Fruit fly (Drosophila melanogaster) whole organism, embryonic: ENCODE results near the gene crol.

ENCODE experiments used
- Adf1 ChIP-seq: fragments of 200-800 bp; sonication (Bioruptor generic); IDR thresholded peaks from 2 replicates; pipeline ENCODE4 v1.3.6; 2022; ENCODE audit warnings: missing biosample characterization, missing genetic modification characterization
- B-H1 ChIP-seq: fragments of 200-800 bp; sonication (Bioruptor generic); IDR thresholded peaks from 3 replicates; pipeline ENCODE4 v1.3.6; 2022; ENCODE audit warnings: missing biosample characterization, missing genetic modification characterization
- Bdp1 ChIP-seq: fragments of 200-800 bp; sonication (Bioruptor generic); optimal IDR thresholded peaks from 3 replicates; lab custom pipeline; 2016; ENCODE audit warnings: missing biosample characterization, missing genetic modification characterization
- Bgb ChIP-seq: fragments of 200-800 bp; sonication (Bioruptor generic); IDR thresholded peaks from 2 replicates; pipeline ENCODE4 v1.3.6; 2022; ENCODE audit warnings: missing biosample characterization, missing genetic modification characterization; ENCODE audit not compliant: partially characterized antibody
- CG10209 ChIP-seq: fragments of 200-800 bp; sonication (Bioruptor generic); optimal IDR thresholded peaks from 3 replicates; lab custom pipeline; 2017; ENCODE audit warnings: missing biosample characterization, mild to moderate bottlenecking, missing genetic modification characterization, missing genetic modification reagents
- CG10267 ChIP-seq: fragments of 200-800 bp; sonication (Bioruptor generic); optimal IDR thresholded peaks from 2 replicates; lab custom pipeline; 2018; ENCODE audit warnings: missing biosample characterization, mild to moderate bottlenecking, missing genetic modification characterization, moderate library complexity
- CG11093 ChIP-seq: fragments of 200-800 bp; sonication (Bioruptor generic); IDR thresholded peaks from 3 replicates; pipeline ENCODE4 v1.3.6; 2022; ENCODE audit warnings: missing biosample characterization, missing genetic modification characterization
- CG12744 ChIP-seq: fragments of 200-800 bp; sonication (Bioruptor generic); optimal IDR thresholded peaks from 2 replicates; lab custom pipeline; 2016; ENCODE audit warnings: missing biosample characterization, missing genetic modification characterization
- CG13424 ChIP-seq: fragments of 200-800 bp; sonication (Bioruptor generic); optimal IDR thresholded peaks from 2 replicates; lab custom pipeline; 2019; ENCODE audit warnings: missing biosample characterization, mild to moderate bottlenecking, missing genetic modification characterization, moderate library complexity
- CG16813 ChIP-seq: fragments of 200-800 bp; sonication (Bioruptor generic); IDR thresholded peaks from 3 replicates; pipeline ENCODE4 v1.3.6; 2022; ENCODE audit warnings: missing biosample characterization, missing genetic modification characterization; ENCODE audit not compliant: partially characterized antibody
- CG17186 ChIP-seq: fragments of 200-800 bp; sonication (Bioruptor generic); optimal IDR thresholded peaks from 3 replicates; lab custom pipeline; 2017; ENCODE audit warnings: missing biosample characterization, missing genetic modification reagents, missing genetic modification characterization
- CG17359 ChIP-seq: fragments of 200-800 bp; sonication (Bioruptor generic); optimal IDR thresholded peaks from 3 replicates; lab custom pipeline; 2018; ENCODE audit warnings: missing biosample characterization, mild to moderate bottlenecking, missing genetic modification characterization, moderate library complexity
- CG17802 ChIP-seq: fragments of 200-800 bp; sonication (Bioruptor generic); optimal IDR thresholded peaks from 2 replicates; lab custom pipeline; 2018; ENCODE audit warnings: missing biosample characterization, mild to moderate bottlenecking, missing genetic modification characterization, moderate library complexity
- CG17829 ChIP-seq: fragments of 200-800 bp; optimal IDR thresholded peaks from 2 replicates; lab custom pipeline; 2019; ENCODE audit warnings: missing biosample characterization, mild to moderate bottlenecking, missing genetic modification characterization, moderate library complexity
- CG33213 ChIP-seq: fragments of 200-800 bp; sonication (Bioruptor generic); optimal IDR thresholded peaks from 3 replicates; lab custom pipeline; 2016; ENCODE audit warnings: missing biosample characterization, missing genetic modification characterization
- CG6272 ChIP-seq: fragments of 200-800 bp; sonication (Bioruptor generic); IDR thresholded peaks from 2 replicates; pipeline ENCODE4 v1.3.6; 2022; ENCODE audit warnings: missing biosample characterization, missing genetic modification characterization
- CG8290 ChIP-seq, 3 experiments: fragments of 200-800 bp; sonication (Bioruptor generic); optimal IDR thresholded peaks; 2 replicates each; lab custom pipeline; 2016 to 2019; ENCODE audit warnings: missing biosample characterization in 3 of 3, missing genetic modification characterization in 3 of 3, mild to moderate bottlenecking in 2 of 3, moderate library complexity in 1 of 3
- CG9437 ChIP-seq: fragments of 200-800 bp; sonication (Bioruptor generic); optimal IDR thresholded peaks from 2 replicates; lab custom pipeline; 2018; ENCODE audit warnings: missing biosample characterization, mild to moderate bottlenecking, missing genetic modification characterization
- Chrac-16 ChIP-seq: fragments of 200-800 bp; sonication (Bioruptor generic); optimal IDR thresholded peaks from 3 replicates; lab custom pipeline; 2016; ENCODE audit warnings: missing biosample characterization, missing genetic modification characterization
- Doc3 ChIP-seq: fragments of 200-800 bp; sonication (Bioruptor generic); IDR thresholded peaks from 3 replicates; pipeline ENCODE4 v1.3.6; 2022; ENCODE audit warnings: missing biosample characterization, missing genetic modification characterization; ENCODE audit not compliant: partially characterized antibody
- Ets65A ChIP-seq: fragments of 200-800 bp; sonication (Bioruptor generic); peaks from one replicate; lab custom pipeline; 2016; ENCODE audit warnings: missing biosample characterization, missing genetic modification characterization
- Fer3 ChIP-seq: fragments of 200-800 bp; sonication (Bioruptor generic); optimal IDR thresholded peaks from 2 replicates; lab custom pipeline; 2018; ENCODE audit warnings: missing biosample characterization, mild to moderate bottlenecking, missing genetic modification characterization, moderate library complexity
- HLH54F ChIP-seq: fragments of 200-800 bp; sonication (Bioruptor generic); optimal IDR thresholded peaks from 3 replicates; lab custom pipeline; 2016; ENCODE audit warnings: missing biosample characterization, missing genetic modification characterization
- HmgZ ChIP-seq: fragments of 200-800 bp; sonication (Bioruptor generic); optimal IDR thresholded peaks from 2 replicates; lab custom pipeline; 2018; ENCODE audit warnings: missing biosample characterization, mild to moderate bottlenecking, missing genetic modification characterization
- Hr39 ChIP-seq: fragments of >200 bp; optimal IDR thresholded peaks from 2 replicates; lab custom pipeline; 2017
- MBD-R2 ChIP-seq: fragments of 200-800 bp; sonication (Bioruptor generic); IDR thresholded peaks from 2 replicates; pipeline ENCODE4 v1.3.6; 2022; ENCODE audit warnings: missing biosample characterization, missing genetic modification characterization
- Mad ChIP-seq: fragments of 200-800 bp; sonication (Bioruptor generic); optimal IDR thresholded peaks from 2 replicates; lab custom pipeline; 2016; ENCODE audit warnings: missing biosample characterization, missing genetic modification characterization
- Opbp ChIP-seq: fragments of 200-800 bp; sonication (Bioruptor generic); IDR thresholded peaks from 3 replicates; pipeline ENCODE4 v1.3.6; 2022; ENCODE audit warnings: missing biosample characterization, missing genetic modification characterization; ENCODE audit not compliant: partially characterized antibody
- Ptx1 ChIP-seq: fragments of 200-800 bp; sonication (Bioruptor generic); IDR thresholded peaks from 2 replicates; pipeline ENCODE4 v1.3.6; 2022; ENCODE audit warnings: missing biosample characterization, missing genetic modification characterization
- Taf1 ChIP-seq: fragments of 200-800 bp; sonication (Bioruptor generic); IDR thresholded peaks from 2 replicates; pipeline ENCODE4 v1.3.6; 2022; ENCODE audit warnings: missing biosample characterization, missing genetic modification characterization
- Tbp ChIP-seq: fragments of >200 bp; optimal IDR thresholded peaks from 2 replicates; lab custom pipeline; 2018; ENCODE audit warnings: missing biosample characterization, missing genetic modification characterization
- YL-1 ChIP-seq: fragments of 200-800 bp; sonication (Bioruptor generic); optimal IDR thresholded peaks from 3 replicates; lab custom pipeline; 2017; ENCODE audit warnings: missing biosample characterization, mild to moderate bottlenecking, missing genetic modification characterization
- abd-A ChIP-seq: fragments of 200-800 bp; sonication (Bioruptor generic); optimal IDR thresholded peaks from 3 replicates; lab custom pipeline; 2019; ENCODE audit warnings: missing biosample characterization, mild to moderate bottlenecking, missing genetic modification characterization, moderate library complexity
- ap ChIP-seq: fragments of 200-800 bp; sonication (Bioruptor generic); IDR thresholded peaks from 2 replicates; pipeline ENCODE4 v1.3.6; 2022; ENCODE audit warnings: missing biosample characterization, missing genetic modification characterization
- ase ChIP-seq: fragments of 200-800 bp; sonication (Bioruptor generic); IDR thresholded peaks from 3 replicates; pipeline ENCODE4 v1.3.6; 2022; ENCODE audit warnings: missing biosample characterization, missing genetic modification characterization
- chif ChIP-seq, 2 experiments: fragments of 200-800 bp; sonication (Bioruptor generic); optimal IDR thresholded peaks; 3 replicates each; lab custom pipeline; 2016; ENCODE audit warnings: missing biosample characterization in 2 of 2, missing genetic modification characterization in 2 of 2
- disco-r ChIP-seq: fragments of 200-800 bp; sonication (Bioruptor generic); optimal IDR thresholded peaks from 2 replicates; lab custom pipeline; 2016; ENCODE audit warnings: missing biosample characterization, missing genetic modification characterization
- dpn ChIP-seq, 2 experiments: fragments of 200-800 bp; sonication (Bioruptor generic); optimal IDR thresholded peaks; 3 replicates each; lab custom pipeline; 2016; ENCODE audit warnings: missing biosample characterization in 2 of 2, missing genetic modification characterization in 2 of 2
- emc ChIP-seq: fragments of 200-800 bp; sonication (Bioruptor generic); optimal IDR thresholded peaks from 2 replicates; lab custom pipeline; 2016; ENCODE audit warnings: missing biosample characterization, missing genetic modification characterization
- fu2 ChIP-seq: fragments of 200-800 bp; sonication (Bioruptor generic); optimal IDR thresholded peaks from 2 replicates; lab custom pipeline; 2016; ENCODE audit warnings: missing biosample characterization, missing genetic modification characterization
- jumu ChIP-seq: fragments of 200-800 bp; sonication (Bioruptor generic); optimal IDR thresholded peaks from 3 replicates; lab custom pipeline; 2016; ENCODE audit warnings: missing biosample characterization, missing genetic modification characterization
- kni ChIP-seq: fragments of 200-800 bp; sonication (Bioruptor generic); optimal IDR thresholded peaks from 3 replicates; lab custom pipeline; 2017; ENCODE audit warnings: mild to moderate bottlenecking, missing biosample characterization, missing genetic modification reagents, missing genetic modification characterization
- lola ChIP-seq, 3 experiments: fragments of >200 bp in 2 of 3; fragments of 200-800 bp in 1 of 3; sonication (Bioruptor generic) in 1 of 3; optimal IDR thresholded peaks; 2 replicates each; lab custom pipeline; 2017 to 2019; ENCODE audit warnings: missing biosample characterization in 3 of 3, missing genetic modification characterization in 3 of 3, mild to moderate bottlenecking in 1 of 3, moderate library complexity in 1 of 3
- p53 ChIP-seq: fragments of 200-800 bp; sonication (Bioruptor generic); optimal IDR thresholded peaks from 2 replicates; lab custom pipeline; 2016; ENCODE audit warnings: missing biosample characterization, missing genetic modification characterization
- run ChIP-seq: fragments of 200-800 bp; sonication (Bioruptor generic); optimal IDR thresholded peaks from 3 replicates; lab custom pipeline; 2018; ENCODE audit warnings: missing biosample characterization, mild to moderate bottlenecking, missing genetic modification characterization
- sd ChIP-seq: fragments of 200-800 bp; sonication (Bioruptor generic); optimal IDR thresholded peaks from 3 replicates; lab custom pipeline; 2018; ENCODE audit warnings: missing biosample characterization, mild to moderate bottlenecking, missing genetic modification characterization, moderate library complexity
- sim ChIP-seq: fragments of 200-800 bp; sonication (Bioruptor generic); IDR thresholded peaks from 2 replicates; pipeline ENCODE4 v1.3.6; 2022; ENCODE audit warnings: missing biosample characterization, missing genetic modification characterization
- sug ChIP-seq: fragments of 200-800 bp; optimal IDR thresholded peaks from 2 replicates; lab custom pipeline; 2019; ENCODE audit warnings: missing biosample characterization, mild to moderate bottlenecking, missing genetic modification characterization, moderate library complexity
- tna ChIP-seq: fragments of 200-800 bp; sonication (Bioruptor generic); IDR thresholded peaks from 2 replicates; pipeline ENCODE4 v1.3.6; 2022; ENCODE audit warnings: missing biosample characterization, missing genetic modification characterization; ENCODE audit not compliant: partially characterized antibody
- unpg ChIP-seq: fragments of 200-800 bp; sonication (Bioruptor generic); optimal IDR thresholded peaks from 3 replicates; lab custom pipeline; 2018; ENCODE audit warnings: missing biosample characterization, mild to moderate bottlenecking, missing genetic modification characterization, moderate library complexity
- zfh1 ChIP-seq: fragments of 200-800 bp; sonication (Bioruptor generic); IDR thresholded peaks from 3 replicates; pipeline ENCODE4 v1.3.6; 2022; ENCODE audit warnings: missing biosample characterization, missing genetic modification characterization

The crol gene

DNA sequence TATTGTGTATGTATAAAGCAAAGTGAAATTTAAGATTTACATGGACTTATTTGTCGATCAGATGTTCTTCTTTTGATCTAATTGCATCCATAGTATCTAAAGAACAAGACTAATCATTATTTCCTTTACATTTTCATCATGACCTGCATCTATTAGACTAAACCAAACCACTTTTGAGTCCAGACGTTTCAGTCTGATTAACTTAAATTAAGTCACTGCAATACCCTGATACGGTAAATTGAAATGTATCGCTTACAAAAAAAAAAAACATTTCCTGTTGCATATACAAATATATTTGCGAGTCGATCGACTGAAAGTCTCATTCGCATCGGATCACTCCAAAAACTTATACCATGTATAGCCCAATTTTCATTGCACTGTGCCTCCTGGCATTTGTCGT is 24.5 kb upstream of the crol start, which contains the start of gene CG45011:
Gene CG45011, plus strand, starts transcription at position 301 of the 400 bp plus-strand sequence.
- TF ChIP-seq Adf1 (GFP tag; lab: Robert Waterston, UW) = no peak
- TF ChIP-seq sim (GFP tag; lab: Robert Waterston, UW) = no peak
- TF ChIP-seq Hr39 (lab: Kevin White, UChicago) = no peak
- no peak for TF ChIP-seq tna (GFP tag; lab: Robert Waterston, UW)
- no peak for TF ChIP-seq MBD-R2 (GFP tag; lab: Robert Waterston, UW)
- no peak for TF ChIP-seq sd (tag; lab: Kevin White, UChicago)
- no peak for TF ChIP-seq disco-r (GFP tag; lab: Kevin White, UChicago)
- TF ChIP-seq CG17829 (tag; lab: Kevin White, UChicago) = no peak
- TF ChIP-seq CG17802 (tag; lab: Kevin White, UChicago) = no peak
- TF ChIP-seq Ets65A = no peak
- no peak for TF ChIP-seq abd-A (tag; lab: Kevin White, UChicago)
- no peak for TF ChIP-seq CG6272
- no peak for TF ChIP-seq Doc3 (GFP tag; lab: Robert Waterston, UW)
- TF ChIP-seq emc = no peak
- TF ChIP-seq Fer3 = no peak
- TF ChIP-seq Taf1 = no peak
- no peak for TF ChIP-seq Chrac-16
- TF ChIP-seq B-H1 = no peak
- TF ChIP-seq CG10267 (tag; lab: Kevin White, UChicago) = no peak

DNA sequence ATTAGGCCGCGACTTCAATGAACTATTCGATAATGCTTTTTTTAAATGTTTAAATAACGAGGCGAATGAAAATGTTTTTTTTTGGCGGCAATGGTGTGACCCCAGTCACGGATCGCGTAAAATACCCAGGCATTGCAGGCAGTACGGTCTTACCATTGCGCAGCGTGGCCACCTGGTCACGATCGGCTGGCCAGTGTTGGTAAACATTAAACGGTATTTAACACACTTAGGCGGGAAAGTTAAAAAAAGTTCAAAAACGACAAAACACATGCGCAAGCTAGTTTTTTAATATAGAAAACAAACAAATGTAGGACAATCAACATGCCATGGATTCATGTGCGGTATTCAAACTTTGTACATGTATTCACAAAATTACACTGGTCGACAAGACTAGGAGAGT is 20.0 kb upstream of the crol start, which contains the start of gene esc:
Gene esc, minus strand, starts transcription at position 129 of the 400 bp plus-strand sequence.
- TF ChIP-seq zfh1 (GFP tag; lab: Robert Waterston, UW) (peak; percentile 39; the same call in 1 of the 3 replicates), CG10267 (tag; lab: Kevin White, UChicago) (peak; percentile 97), p53 (GFP tag; lab: Kevin White, UChicago) (peak; percentile 10), CG9437 (GFP tag; lab: Kevin White, UChicago) (no peak), sug (tag; lab: Kevin White, UChicago) (peak; percentile 13), Bgb (GFP tag; lab: Robert Waterston, UW) (peak; percentile 26; the same call in 1 of the 2 replicates), CG8290 (GFP tag; optimal IDR thresholded peaks at IDR 0.05; lab: Kevin White, UChicago) (peak; percentile 50), CG8290 (tag; optimal IDR thresholded peaks at IDR 0.05; lab: Kevin White, UChicago) (no peak), ap (no peak), CG11093 (GFP tag; lab: Robert Waterston, UW) (no peak), CG12744 (peak; percentile 15), kni (GFP tag; lab: Kevin White, UChicago) (no peak), HLH54F (GFP tag; lab: Kevin White, UChicago) (peak; percentile 52), YL-1 (no peak), CG13424 (no peak), dpn (GFP tag; optimal IDR thresholded peaks at IDR 0.05; lab: Kevin White, UChicago) (peak; percentile 41 to 48), Bdp1 (peak; percentile 30), Mad (peak; percentile 61), HmgZ (tag; lab: Kevin White, UChicago) (peak; percentile 77), chif (GFP tag; optimal IDR thresholded peaks at IDR 0.05; lab: Kevin White, UChicago) (no peak), run (tag; lab: Kevin White, UChicago) (no peak), Opbp (peak; percentile 66), unpg (GFP tag; lab: Kevin White, UChicago) (no peak), ase (no peak), CG10209 (GFP tag; lab: Kevin White, UChicago) (peak; percentile 21), CG17359 (no peak), CG33213 (peak; percentile 70), Tbp (GFP tag; lab: Kevin White, UChicago) (no peak), Ptx1 (GFP tag; lab: Robert Waterston, UW) (peak; percentile 27; the same call in 1 of the 2 replicates), jumu (GFP tag; lab: Kevin White, UChicago) (peak; percentile 57), fu2 (peak; percentile 3), CG17186 (GFP tag; lab: Kevin White, UChicago) (peak; percentile 79), CG16813 (0 out of 3 replicates have a peak, but pooled peaks have one; percentile 23), lola (GFP tag; optimal IDR thresholded peaks at IDR 0.05; lab: Kevin White, UChicago) (no peak)
